Fruit fly (Drosophila melanogaster) whole organism, embryonic: ENCODE results near the gene Dap160.
A peak's percentile ranks its signal among the peaks of the same experiment; 100 is the strongest.

Experiments used
- ATbp ChIP-seq: fragments of 200-800 bp; sonication (Bioruptor generic); optimal IDR thresholded peaks from 2 replicates; lab custom pipeline; 2017; ENCODE audit warnings: missing biosample characterization, mild to moderate bottlenecking, missing genetic modification characterization, missing genetic modification reagents
- CG1024 ChIP-seq: fragments of 200-800 bp; sonication (Bioruptor generic); IDR thresholded peaks from 2 replicates; pipeline ENCODE4 v1.3.6; 2022; ENCODE audit warnings: missing biosample characterization, missing genetic modification characterization
- CG10321 ChIP-seq: fragments of 200-800 bp; sonication (Bioruptor generic); IDR thresholded peaks from 2 replicates; pipeline ENCODE4 v1.3.6; 2022; ENCODE audit warnings: missing biosample characterization, missing genetic modification characterization
- CG10654 ChIP-seq: fragments of 200-800 bp; sonication (Bioruptor generic); optimal IDR thresholded peaks from 2 replicates; lab custom pipeline; 2016; ENCODE audit warnings: missing biosample characterization, missing genetic modification characterization
- CG12155 ChIP-seq: fragments of 200-800 bp; sonication (Bioruptor generic); optimal IDR thresholded peaks from 3 replicates; lab custom pipeline; 2016; ENCODE audit warnings: missing biosample characterization, missing genetic modification characterization
- CG12391 ChIP-seq: fragments of 200-800 bp; sonication (Bioruptor generic); optimal IDR thresholded peaks from 3 replicates; lab custom pipeline; 2018; ENCODE audit warnings: missing biosample characterization, mild to moderate bottlenecking, missing genetic modification characterization, moderate library complexity
- CG14441 ChIP-seq: fragments of 200-800 bp; sonication (Bioruptor generic); IDR thresholded peaks from 2 replicates; pipeline ENCODE4 v1.3.6; 2022; ENCODE audit warnings: missing biosample characterization, missing genetic modification characterization
- CG14860 ChIP-seq: fragments of 200-800 bp; sonication (Bioruptor generic); IDR thresholded peaks from 3 replicates; pipeline ENCODE4 v1.3.6; 2022; ENCODE audit warnings: missing biosample characterization, missing genetic modification characterization; ENCODE audit not compliant: partially characterized antibody
- CG1529 ChIP-seq: fragments of 200-800 bp; sonication (Bioruptor generic); optimal IDR thresholded peaks from 3 replicates; lab custom pipeline; 2018; ENCODE audit warnings: missing biosample characterization, missing genetic modification characterization
- CG17385 ChIP-seq: fragments of 200-800 bp; sonication (Bioruptor generic); optimal IDR thresholded peaks from 3 replicates; lab custom pipeline; 2018; ENCODE audit warnings: missing biosample characterization, mild to moderate bottlenecking, missing genetic modification characterization
- CG3163 ChIP-seq: fragments of 200-800 bp; sonication (Bioruptor generic); optimal IDR thresholded peaks from 3 replicates; lab custom pipeline; 2016; ENCODE audit warnings: missing biosample characterization, missing genetic modification characterization
- CG32532 ChIP-seq: fragments of 200-800 bp; sonication (Bioruptor generic); IDR thresholded peaks from 2 replicates; pipeline ENCODE4 v1.3.6; 2022; ENCODE audit warnings: missing biosample characterization, missing genetic modification characterization
- CG3838 ChIP-seq: fragments of 200-800 bp; sonication (Bioruptor generic); optimal IDR thresholded peaks from 3 replicates; lab custom pipeline; 2016; ENCODE audit warnings: missing biosample characterization, missing genetic modification characterization
- CG3995 ChIP-seq: fragments of 200-800 bp; sonication (Bioruptor generic); optimal IDR thresholded peaks from 3 replicates; lab custom pipeline; 2016; ENCODE audit warnings: missing biosample characterization, missing genetic modification characterization
- CG8290 ChIP-seq, 3 experiments: fragments of 200-800 bp; sonication (Bioruptor generic); optimal IDR thresholded peaks; 2 replicates each; lab custom pipeline; 2016 to 2019; ENCODE audit warnings: missing biosample characterization in 3 of 3, missing genetic modification characterization in 3 of 3, mild to moderate bottlenecking in 2 of 3, moderate library complexity in 1 of 3
- CoRest ChIP-seq: fragments of 200-800 bp; sonication (Bioruptor generic); optimal IDR thresholded peaks from 3 replicates; lab custom pipeline; 2018; ENCODE audit warnings: missing biosample characterization, mild to moderate bottlenecking, missing genetic modification characterization, moderate library complexity
- D ChIP-seq, 2 experiments: fragments of 200-800 bp in 1 of 2; fragments of >200 bp in 1 of 2; sonication (Bioruptor generic) in 1 of 2; optimal IDR thresholded peaks; 2 replicates in 1 of 2; 3 replicates in 1 of 2; lab custom pipeline; 2017; ENCODE audit warnings: mild to moderate bottlenecking in 1 of 2, missing biosample characterization in 1 of 2, missing genetic modification characterization in 1 of 2, missing genetic modification reagents in 1 of 2
- Dad ChIP-seq: fragments of 200-800 bp; sonication (Bioruptor generic); optimal IDR thresholded peaks from 3 replicates; lab custom pipeline; 2016; ENCODE audit warnings: missing biosample characterization, missing genetic modification characterization
- Fer1 ChIP-seq: fragments of 200-800 bp; sonication (Bioruptor generic); optimal IDR thresholded peaks from 2 replicates; lab custom pipeline; 2017; ENCODE audit warnings: missing biosample characterization, mild to moderate bottlenecking, missing genetic modification characterization
- Hsf ChIP-seq: fragments of 200-800 bp; sonication (Bioruptor generic); optimal IDR thresholded peaks from 3 replicates; lab custom pipeline; 2016; ENCODE audit warnings: missing biosample characterization, missing genetic modification characterization
- MTF-1 ChIP-seq: fragments of 200-800 bp; sonication (Bioruptor generic); optimal IDR thresholded peaks from 2 replicates; lab custom pipeline; 2018; ENCODE audit warnings: missing biosample characterization, mild to moderate bottlenecking, missing genetic modification characterization, borderline replicate concordance
- Med ChIP-seq: fragments of 200-800 bp; sonication (Bioruptor generic); peaks from one replicate; lab custom pipeline; 2016; ENCODE audit warnings: missing biosample characterization, missing genetic modification characterization, mild to moderate bottlenecking, inconsistent platforms, moderate library complexity
- Meics ChIP-seq: fragments of 200-800 bp; sonication (Bioruptor generic); optimal IDR thresholded peaks from 2 replicates; lab custom pipeline; 2017; ENCODE audit warnings: missing biosample characterization, mild to moderate bottlenecking, missing genetic modification characterization
- Myb ChIP-seq: fragments of 200-800 bp; sonication (Bioruptor generic); optimal IDR thresholded peaks from 2 replicates; lab custom pipeline; 2016; ENCODE audit warnings: missing biosample characterization, missing genetic modification characterization
- PHDP ChIP-seq: fragments of 200-800 bp; sonication (Bioruptor generic); optimal IDR thresholded peaks from 3 replicates; lab custom pipeline; 2018; ENCODE audit warnings: missing biosample characterization, mild to moderate bottlenecking, missing genetic modification characterization, moderate library complexity
- Ptx1 ChIP-seq: fragments of 200-800 bp; sonication (Bioruptor generic); IDR thresholded peaks from 2 replicates; pipeline ENCODE4 v1.3.6; 2022; ENCODE audit warnings: missing biosample characterization, missing genetic modification characterization
- Six4 ChIP-seq: fragments of 200-800 bp; sonication (Bioruptor generic); optimal IDR thresholded peaks from 2 replicates; lab custom pipeline; 2016; ENCODE audit warnings: missing biosample characterization, missing genetic modification characterization
- Sox102F ChIP-seq: fragments of 200-800 bp; sonication (Bioruptor generic); optimal IDR thresholded peaks from 2 replicates; lab custom pipeline; 2018; ENCODE audit warnings: missing biosample characterization, mild to moderate bottlenecking, missing genetic modification characterization, moderate library complexity
- Xbp1 ChIP-seq: fragments of 200-800 bp; sonication (Bioruptor generic); optimal IDR thresholded peaks from 3 replicates; lab custom pipeline; 2016; ENCODE audit warnings: missing biosample characterization, mild to moderate bottlenecking, missing genetic modification characterization
- ac ChIP-seq: fragments of 200-800 bp; sonication (Bioruptor generic); optimal IDR thresholded peaks from 3 replicates; lab custom pipeline; 2017; ENCODE audit warnings: missing biosample characterization, mild to moderate bottlenecking, missing genetic modification characterization
- amos ChIP-seq: fragments of 200-800 bp; sonication (Bioruptor generic); IDR thresholded peaks from 2 replicates; pipeline ENCODE4 v1.3.6; 2022; ENCODE audit warnings: missing biosample characterization, missing genetic modification characterization; ENCODE audit not compliant: partially characterized antibody
- ash1 ChIP-seq: fragments of 200-800 bp; sonication (Bioruptor generic); optimal IDR thresholded peaks from 2 replicates; lab custom pipeline; 2018; ENCODE audit warnings: missing biosample characterization, mild to moderate bottlenecking, missing genetic modification characterization
- ato ChIP-seq: fragments of 200-800 bp; sonication (Bioruptor generic); IDR thresholded peaks from 2 replicates; pipeline ENCODE4 v1.3.6; 2022; ENCODE audit warnings: missing biosample characterization, missing genetic modification characterization; ENCODE audit not compliant: partially characterized antibody
- bab2 ChIP-seq: fragments of 200-800 bp; sonication (Bioruptor generic); optimal IDR thresholded peaks from 2 replicates; lab custom pipeline; 2016; ENCODE audit warnings: missing biosample characterization, missing genetic modification characterization
- esg ChIP-seq: fragments of 200-800 bp; sonication (Bioruptor generic); conservative IDR thresholded peaks from 2 replicates; pipeline ENCODE4 v1.3.6; 2022; ENCODE audit warnings: missing biosample characterization, missing genetic modification characterization
- ewg ChIP-seq: fragments of 200-800 bp; sonication (Bioruptor generic); optimal IDR thresholded peaks from 3 replicates; lab custom pipeline; 2017; ENCODE audit warnings: mild to moderate bottlenecking, missing biosample characterization, missing genetic modification reagents, missing genetic modification characterization
- grn ChIP-seq: fragments of 200-800 bp; sonication (Bioruptor generic); optimal IDR thresholded peaks from 3 replicates; lab custom pipeline; 2017; ENCODE audit warnings: missing biosample characterization, missing genetic modification characterization
- hbn ChIP-seq: fragments of 200-800 bp; sonication (Bioruptor generic); IDR thresholded peaks from 2 replicates; pipeline ENCODE4 v1.3.6; 2022; ENCODE audit warnings: missing biosample characterization, missing genetic modification characterization; ENCODE audit not compliant: partially characterized antibody
- hth ChIP-seq: fragments of >200 bp; optimal IDR thresholded peaks from 2 replicates; lab custom pipeline; 2017; ENCODE audit warnings: inconsistent platforms
- kay ChIP-seq: fragments of 200-800 bp; sonication (Bioruptor generic); optimal IDR thresholded peaks from 2 replicates; lab custom pipeline; 2016; ENCODE audit warnings: missing biosample characterization, missing genetic modification characterization
- mam ChIP-seq: fragments of 200-800 bp; sonication (Bioruptor generic); optimal IDR thresholded peaks from 3 replicates; lab custom pipeline; 2016; ENCODE audit warnings: missing biosample characterization, missing genetic modification characterization
- row ChIP-seq: fragments of 200-800 bp; sonication (Bioruptor generic); IDR thresholded peaks from 3 replicates; pipeline ENCODE4 v1.3.6; 2022; ENCODE audit warnings: missing biosample characterization, missing genetic modification characterization
- run ChIP-seq: fragments of 200-800 bp; sonication (Bioruptor generic); optimal IDR thresholded peaks from 3 replicates; lab custom pipeline; 2018; ENCODE audit warnings: missing biosample characterization, mild to moderate bottlenecking, missing genetic modification characterization
- sob ChIP-seq: fragments of 200-800 bp; sonication (Bioruptor generic); IDR thresholded peaks from 2 replicates; pipeline ENCODE4 v1.3.6; 2022; ENCODE audit warnings: missing biosample characterization, missing genetic modification characterization
- sr ChIP-seq: fragments of 200-800 bp; sonication (Bioruptor generic); IDR thresholded peaks from 3 replicates; pipeline ENCODE4 v1.3.6; 2022; ENCODE audit warnings: missing biosample characterization, missing genetic modification characterization
- tup ChIP-seq: fragments of 200-800 bp; sonication (Bioruptor generic); optimal IDR thresholded peaks from 2 replicates; lab custom pipeline; 2016; ENCODE audit warnings: missing biosample characterization, mild to moderate bottlenecking, missing genetic modification characterization, moderate library complexity
- unpg ChIP-seq: fragments of 200-800 bp; sonication (Bioruptor generic); optimal IDR thresholded peaks from 3 replicates; lab custom pipeline; 2018; ENCODE audit warnings: missing biosample characterization, mild to moderate bottlenecking, missing genetic modification characterization, moderate library complexity
- zf30C ChIP-seq: fragments of 200-800 bp; sonication (Bioruptor generic); optimal IDR thresholded peaks from 3 replicates; lab custom pipeline; 2018; ENCODE audit warnings: missing biosample characterization, mild to moderate bottlenecking, missing genetic modification characterization

Gene Dap160

dm6 chr2L:21141714-21142500 lies at the start of gene Dap160 (continued):
- TF ChIP-seq CG17385 (GFP tag; lab: Kevin White, UChicago), result no peak
- TF ChIP-seq grn (GFP tag; lab: Kevin White, UChicago), result peak; percentile 36
- TF ChIP-seq amos (GFP tag; lab: Robert Waterston, UW), result peak; percentile 85
- peak; percentile 41 for TF ChIP-seq Fer1 (GFP tag; lab: Kevin White, UChicago)
- TF ChIP-seq ATbp (GFP tag; lab: Kevin White, UChicago), result no peak
- TF ChIP-seq row (GFP tag; lab: Robert Waterston, UW), result peak; percentile 67
- no peak for TF ChIP-seq CG10654
- TF ChIP-seq CG14860 (GFP tag; lab: Robert Waterston, UW), result peak; percentile 48; the same call in 1 of the 3 replicates
- TF ChIP-seq CG32532 (GFP tag; lab: Robert Waterston, UW), result peak; percentile 49; the same call in 1 of the 2 replicates
- TF ChIP-seq Myb, result peak; percentile 92
- no peak for TF ChIP-seq CG10321 (GFP tag; lab: Robert Waterston, UW)
- peak; percentile 17 for TF ChIP-seq Xbp1
- no peak for TF ChIP-seq ash1 (GFP tag; lab: Kevin White, UChicago)
- TF ChIP-seq Med, result peak; percentile 79
- no peak for TF ChIP-seq PHDP (tag; lab: Kevin White, UChicago)
- 0 out of 2 replicates have a peak, but pooled peaks have one; percentile 33 for TF ChIP-seq CG1024 (GFP tag; lab: Robert Waterston, UW)
- no peak for TF ChIP-seq hth (lab: Kevin White, UChicago)
- no peak for TF ChIP-seq ewg (GFP tag; lab: Kevin White, UChicago)
- TF ChIP-seq tup (GFP tag; lab: Kevin White, UChicago), result no peak
- TF ChIP-seq Six4 (GFP tag; lab: Kevin White, UChicago), result no peak
- TF ChIP-seq CG8290 (GFP tag; optimal IDR thresholded peaks at IDR 0.05; lab: Kevin White, UChicago), result peak; percentile 26
- no peak for TF ChIP-seq CG8290 (tag; optimal IDR thresholded peaks at IDR 0.05; lab: Kevin White, UChicago)
- TF ChIP-seq zf30C, result no peak
- peak; percentile 49; the same call in 1 of the 2 replicates for TF ChIP-seq ato
- no peak for TF ChIP-seq CG3838 (GFP tag; lab: Kevin White, UChicago)
- TF ChIP-seq CG12155 (GFP tag; lab: Kevin White, UChicago), result no peak
- no peak for TF ChIP-seq Ptx1 (GFP tag; lab: Robert Waterston, UW)
- no peak for TF ChIP-seq CoRest (tag; lab: Kevin White, UChicago)
- TF ChIP-seq Hsf, result no peak
- TF ChIP-seq mam (GFP tag; lab: Kevin White, UChicago), result peak; percentile 16
- TF ChIP-seq MTF-1, result no peak
- no peak for TF ChIP-seq CG1529 (GFP tag; lab: Kevin White, UChicago)
- TF ChIP-seq ac (GFP tag; lab: Kevin White, UChicago), result no peak
- TF ChIP-seq run, result no peak
- TF ChIP-seq CG3995 (GFP tag; lab: Kevin White, UChicago), result peak; percentile 93
- peak; percentile 67 for TF ChIP-seq hbn (GFP tag; lab: Robert Waterston, UW)
- TF ChIP-seq CG3163, result peak; percentile 96
- no peak for TF ChIP-seq sr
- no peak for TF ChIP-seq bab2
- TF ChIP-seq CG12391 (tag; lab: Kevin White, UChicago), result no peak
- TF ChIP-seq Dad (GFP tag; lab: Kevin White, UChicago), result no peak
- peak; percentile 59; the same call in 1 of the 2 replicates for TF ChIP-seq sob (GFP tag; lab: Robert Waterston, UW)
- no peak for TF ChIP-seq kay (GFP tag; lab: Kevin White, UChicago)
- TF ChIP-seq Sox102F (GFP tag; lab: Kevin White, UChicago), result no peak
- no peak for TF ChIP-seq Meics (GFP tag; lab: Kevin White, UChicago)
- TF ChIP-seq D (optimal IDR thresholded peaks at IDR 0.05; lab: Kevin White, UChicago), result no peak
- no peak for TF ChIP-seq D (GFP tag; optimal IDR thresholded peaks at IDR 0.05; lab: Kevin White, UChicago)
- TF ChIP-seq unpg, result no peak
- no peak for TF ChIP-seq esg (GFP tag; lab: Robert Waterston, UW)
- TF ChIP-seq CG14441, result no peak
